Worm (Caenorhabditis elegans) whole organism, L4 larva: ENCODE results near the gene msp-76.

Experiments used
- Y105C5A.15 ChIP-seq: fragments of 200-800 bp; sonication (Bioruptor generic); IDR thresholded peaks from 2 replicates; pipeline ENCODE4 v1.3.6; 2022; ENCODE audit warnings: missing genetic modification characterization, missing compliant biosample characterization
- Y75B8A.6 ChIP-seq: fragments of 200-800 bp; sonication (Bioruptor generic); IDR thresholded peaks from 2 replicates; pipeline ENCODE4 v1.3.6; 2022; ENCODE audit warnings: missing genetic modification reagents, missing genetic modification characterization, missing compliant biosample characterization
- ZK337.2 ChIP-seq: fragments of 200-800 bp; sonication (Bioruptor generic); IDR thresholded peaks from 2 replicates; pipeline ENCODE4 v1.3.6; 2022; ENCODE audit warnings: missing genetic modification reagents, missing genetic modification characterization, missing compliant biosample characterization
- aly-2 ChIP-seq: sonication (generic microtip); optimal IDR thresholded peaks from 2 replicates; lab custom pipeline; 2018; ENCODE audit warnings: missing biosample characterization, missing genetic modification characterization
- attf-4 ChIP-seq: sonication (generic microtip); optimal IDR thresholded peaks from 3 replicates; lab custom pipeline; 2017; ENCODE audit warnings: missing biosample characterization, missing genetic modification characterization
- ceh-20 ChIP-seq: fragments of 200-800 bp; sonication (Bioruptor generic); IDR thresholded peaks from 2 replicates; pipeline ENCODE4 v1.3.6; 2022; ENCODE audit warnings: missing genetic modification reagents, missing genetic modification characterization, missing compliant biosample characterization
- ceh-28 ChIP-seq: fragments of 150-350 bp; optimal IDR thresholded peaks from 2 replicates; lab custom pipeline; 2014; ENCODE audit warnings: missing biosample characterization, missing genetic modification reagents, missing genetic modification characterization
- ceh-62 ChIP-seq: sonication (generic microtip); optimal IDR thresholded peaks from 2 replicates; lab custom pipeline; 2017; ENCODE audit warnings: missing biosample characterization, missing genetic modification characterization
- cey-2 ChIP-seq: sonication (generic microtip); optimal IDR thresholded peaks from 3 replicates; lab custom pipeline; 2017; ENCODE audit warnings: missing genetic modification characterization, mild to moderate bottlenecking, missing compliant biosample characterization, antibody characterized with exemption, borderline replicate concordance; ENCODE audit not compliant: insufficient read depth
- daf-12 ChIP-seq: fragments of 150-350 bp; optimal IDR thresholded peaks from 2 replicates; lab custom pipeline; 2014; ENCODE audit warnings: missing biosample characterization, missing genetic modification reagents, missing genetic modification characterization
- daf-19 ChIP-seq: fragments of 200-800 bp; sonication (Bioruptor generic); conservative IDR thresholded peaks from 2 replicates; pipeline ENCODE4 v1.3.6; 2022; ENCODE audit warnings: missing genetic modification characterization, missing compliant biosample characterization
- daf-8 ChIP-seq: fragments of 200-800 bp; sonication (Bioruptor generic); IDR thresholded peaks from 2 replicates; pipeline ENCODE4 v1.3.6; 2022; ENCODE audit warnings: missing genetic modification characterization, missing compliant biosample characterization
- dmd-8 ChIP-seq: fragments of 200-800 bp; sonication (Bioruptor generic); IDR thresholded peaks from 2 replicates; pipeline ENCODE4 v1.3.6; 2022; ENCODE audit warnings: missing genetic modification characterization, missing compliant biosample characterization
- fos-1 ChIP-seq: fragments of 150-350 bp; optimal IDR thresholded peaks from 2 replicates; lab custom pipeline; 2014; ENCODE audit warnings: missing biosample characterization, missing genetic modification characterization
- hmg-1.1 ChIP-seq: fragments of 200-800 bp; sonication (Bioruptor generic); IDR thresholded peaks from 2 replicates; pipeline ENCODE4 v1.3.6; 2022; ENCODE audit warnings: missing genetic modification reagents, missing genetic modification characterization, missing compliant biosample characterization
- lin-1 ChIP-seq: fragments of 200-800 bp; sonication (Bioruptor generic); IDR thresholded peaks from 2 replicates; pipeline ENCODE4 v1.3.6; 2022; ENCODE audit warnings: missing genetic modification reagents, missing genetic modification characterization, missing compliant biosample characterization
- lin-13 ChIP-seq: fragments of 150-350 bp; optimal IDR thresholded peaks from 2 replicates; lab custom pipeline; 2014; ENCODE audit warnings: missing biosample characterization, missing genetic modification reagents, missing genetic modification characterization
- lin-15B ChIP-seq: fragments of 150-350 bp; sonication (generic microtip); optimal IDR thresholded peaks from 3 replicates; lab custom pipeline; 2014; ENCODE audit warnings: missing biosample characterization, missing genetic modification characterization
- lir-3 ChIP-seq: sonication (generic microtip); optimal IDR thresholded peaks from 2 replicates; lab custom pipeline; 2016; ENCODE audit warnings: mild to moderate bottlenecking, missing genetic modification characterization, missing compliant biosample characterization
- madf-5 ChIP-seq, 2 experiments: fragments of 200-800 bp; sonication (Bioruptor generic); IDR thresholded peaks; 2 replicates each; pipeline ENCODE4 v1.3.6; 2022; ENCODE audit warnings: missing compliant biosample characterization in 2 of 2, missing genetic modification characterization in 2 of 2
- mdl-1 ChIP-seq, 2 experiments: fragments of 150-350 bp in 1 of 2; sonication (generic microtip) in 1 of 2; optimal IDR thresholded peaks; 2 replicates each; lab custom pipeline; 2014 to 2017; ENCODE audit warnings: missing biosample characterization in 2 of 2, missing genetic modification characterization in 2 of 2
- mep-1 ChIP-seq: fragments of 150-350 bp; sonication (generic microtip); optimal IDR thresholded peaks from 3 replicates; lab custom pipeline; 2014; ENCODE audit warnings: missing biosample characterization, missing genetic modification characterization
- mes-2 ChIP-seq: sonication (generic microtip); optimal IDR thresholded peaks from 2 replicates; lab custom pipeline; 2016; ENCODE audit warnings: missing genotype, mild to moderate bottlenecking, missing genetic modification characterization, missing compliant biosample characterization; ENCODE audit not compliant: poor library complexity, severe bottlenecking
- mxl-2 ChIP-seq: fragments of 200-800 bp; sonication (Bioruptor generic); conservative IDR thresholded peaks from 2 replicates; pipeline ENCODE4 v1.3.6; 2022; ENCODE audit warnings: missing genetic modification reagents, missing genetic modification characterization, missing compliant biosample characterization
- nhr-10 ChIP-seq: fragments of 150-350 bp; optimal IDR thresholded peaks from 2 replicates; lab custom pipeline; 2014; ENCODE audit warnings: missing biosample characterization, missing genetic modification characterization
- nhr-102 ChIP-seq: sonication (generic microtip); optimal IDR thresholded peaks from 2 replicates; lab custom pipeline; 2016; ENCODE audit warnings: mild to moderate bottlenecking, missing genetic modification characterization, moderate library complexity, missing compliant biosample characterization
- nhr-11 ChIP-seq: fragments of 150-350 bp; optimal IDR thresholded peaks from 2 replicates; lab custom pipeline; 2014; ENCODE audit warnings: missing biosample characterization, missing genetic modification characterization
- nhr-25 ChIP-seq: sonication (generic microtip); optimal IDR thresholded peaks from 2 replicates; lab custom pipeline; 2017; ENCODE audit warnings: missing genetic modification characterization, mild to moderate bottlenecking, missing compliant biosample characterization, antibody characterized with exemption, moderate library complexity, borderline replicate concordance; ENCODE audit not compliant: insufficient read depth
- nhr-28 ChIP-seq: fragments of 150-350 bp; optimal IDR thresholded peaks from 2 replicates; lab custom pipeline; 2014; ENCODE audit warnings: missing biosample characterization, missing genetic modification characterization
- nhr-41 ChIP-seq: fragments of 200-800 bp; sonication (Bioruptor generic); IDR thresholded peaks from 2 replicates; pipeline ENCODE4 v1.3.6; 2022; ENCODE audit warnings: missing genetic modification reagents, missing genetic modification characterization, missing compliant biosample characterization
- nhr-6 ChIP-seq: fragments of 150-350 bp; optimal IDR thresholded peaks from 2 replicates; lab custom pipeline; 2014; ENCODE audit warnings: missing biosample characterization, missing genetic modification characterization
- nhr-76 ChIP-seq: fragments of 150-350 bp; optimal IDR thresholded peaks from 2 replicates; lab custom pipeline; 2014; ENCODE audit warnings: missing biosample characterization, missing genetic modification characterization
- nhr-77 ChIP-seq: fragments of 150-350 bp; optimal IDR thresholded peaks from 2 replicates; lab custom pipeline; 2014; ENCODE audit warnings: missing biosample characterization, missing genetic modification characterization
- saeg-2 ChIP-seq: fragments of 200-800 bp; sonication (Bioruptor generic); IDR thresholded peaks from 2 replicates; pipeline ENCODE4 v1.3.6; 2022; ENCODE audit warnings: missing genetic modification reagents, missing genetic modification characterization, missing compliant biosample characterization
- set-16 ChIP-seq: fragments of 200-800 bp; sonication (Bioruptor generic); IDR thresholded peaks from 2 replicates; pipeline ENCODE4 v1.3.6; 2022; ENCODE audit warnings: missing genetic modification reagents, missing genetic modification characterization, missing compliant biosample characterization
- snpc-4 ChIP-seq: fragments of 150-350 bp; optimal IDR thresholded peaks from 2 replicates; lab custom pipeline; 2014; ENCODE audit warnings: missing biosample characterization, missing genetic modification characterization
- spr-1 ChIP-seq: sonication (generic microtip); optimal IDR thresholded peaks from 2 replicates; lab custom pipeline; 2016; ENCODE audit warnings: mild to moderate bottlenecking, missing genetic modification characterization, missing compliant biosample characterization
- tag-97 ChIP-seq: fragments of 200-800 bp; sonication (Bioruptor generic); IDR thresholded peaks from 2 replicates; pipeline ENCODE4 v1.3.6; 2022; ENCODE audit warnings: missing genetic modification characterization, missing compliant biosample characterization
- unc-130 ChIP-seq: sonication (generic microtip); optimal IDR thresholded peaks from 2 replicates; lab custom pipeline; 2016; ENCODE audit warnings: missing genetic modification reagents, missing genetic modification characterization, missing compliant biosample characterization
- unc-62 ChIP-seq, 3 experiments: fragments of 150-350 bp in 1 of 3; sonication (generic microtip); optimal IDR thresholded peaks in 2 of 3; peaks in 1 of 3; 1 replicate in 1 of 3; 2 replicates in 2 of 3; lab custom pipeline; 2014 to 2017; ENCODE audit warnings: missing biosample characterization in 3 of 3, missing genetic modification characterization in 3 of 3, missing genetic modification reagents in 3 of 3, missing genotype in 1 of 3
- zfp-3 ChIP-seq: fragments of 200-800 bp; sonication (Bioruptor generic); conservative IDR thresholded peaks from 2 replicates; pipeline ENCODE4 v1.3.6; 2022; ENCODE audit warnings: missing genetic modification reagents, missing genetic modification characterization, missing compliant biosample characterization
- zip-2 ChIP-seq: fragments of 150-350 bp; optimal IDR thresholded peaks from 2 replicates; lab custom pipeline; 2014; ENCODE audit warnings: missing biosample characterization, missing genetic modification characterization

The msp-76 gene

ce11 chrIV:9718396-9718795 lies 29.6 kb downstream of the msp-76 start (continued):
- TF ChIP-seq nhr-25 (peak; percentile 65), dmd-8 (GFP tag; lab: Robert Waterston, UW) (no peak), ceh-28 (no peak), set-16 (no peak), lin-1 (GFP tag; lab: Robert Waterston, UW) (peak; percentile 67), unc-62 (GFP tag; optimal IDR thresholded peaks at IDR 0.05 in 1 of 2; lab: Kevin White, UChicago) (peak in 1 of 2 experiments; percentile 97), unc-62 (tag; optimal IDR thresholded peaks at IDR 0.05; lab: Kevin White, UChicago) (no peak), lin-13 (GFP tag; lab: Kevin White, UChicago) (peak; percentile 45), nhr-6 (peak; percentile 26), saeg-2 (GFP tag; lab: Robert Waterston, UW) (0 out of 2 replicates have a peak, but pooled peaks have one; percentile 31), nhr-76 (tag; lab: Kevin White, UChicago) (no peak), fos-1 (tag; lab: Kevin White, UChicago) (no peak), zfp-3 (GFP tag; lab: Robert Waterston, UW) (0 out of 2 replicates have a peak, but pooled peaks have one; percentile 36), tag-97 (no peak), daf-8 (no peak), nhr-77 (tag; lab: Kevin White, UChicago) (peak; percentile 31), mdl-1 (tag; optimal IDR thresholded peaks at IDR 0.05; lab: Kevin White, UChicago) (peak; percentile 27 to 84), daf-19 (GFP tag; lab: Robert Waterston, UW) (no peak), nhr-102 (tag; lab: Kevin White, UChicago) (no peak), nhr-28 (tag; lab: Kevin White, UChicago) (peak; percentile 94), spr-1 (tag; lab: Kevin White, UChicago) (no peak), mep-1 (peak; percentile 83), lir-3 (no peak), zip-2 (tag; lab: Kevin White, UChicago) (no peak), cey-2 (tag; lab: Kevin White, UChicago) (peak; percentile 64), hmg-1.1 (GFP tag; lab: Robert Waterston, UW) (no peak; the same call in 1 of the 2 replicates), madf-5 (GFP tag; IDR thresholded peaks at IDR 0.05; lab: Robert Waterston, UW) (no peak), aly-2 (no peak), lin-15B (no peak), ceh-20 (peak; percentile 76), attf-4 (tag; lab: Kevin White, UChicago) (no peak), ceh-62 (tag; lab: Kevin White, UChicago) (no peak), nhr-10 (peak; percentile 27)
- TF ChIP-seq, all 104 proteins: peak for 37

DNA sequence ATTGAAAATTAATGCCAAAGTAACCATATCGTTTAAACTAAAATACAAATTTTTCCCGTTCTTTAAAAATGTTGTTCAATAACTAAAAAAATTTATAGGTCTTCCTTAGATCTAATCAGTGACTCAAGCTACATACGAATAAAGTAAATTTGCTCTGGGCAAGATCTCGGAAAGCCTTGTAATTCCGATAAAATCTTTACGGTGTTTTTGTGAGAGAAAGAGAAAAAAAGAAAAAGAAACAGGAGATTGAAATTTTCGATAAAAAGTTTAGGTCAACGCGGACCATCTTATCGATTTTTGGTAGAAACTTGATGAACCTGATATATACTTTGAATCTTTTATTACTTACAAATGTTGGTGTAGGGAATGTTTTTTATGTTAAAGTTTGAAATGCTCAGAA lies 34.4 kb downstream of the msp-76 start:
- TF ChIP-seq nhr-11 (tag; lab: Kevin White, UChicago) (no peak), mxl-2 (GFP tag; lab: Robert Waterston, UW) (no peak), daf-12 (tag; lab: Kevin White, UChicago) (no peak), mes-2 (tag; lab: Kevin White, UChicago) (no peak), unc-130 (GFP tag; lab: Kevin White, UChicago) (no peak), ZK337.2 (no peak), hmg-1.1 (GFP tag; lab: Robert Waterston, UW) (no peak), Y75B8A.6 (no peak), nhr-41 (no peak), ceh-28 (no peak), snpc-4 (tag; lab: Kevin White, UChicago) (no peak), Y105C5A.15 (GFP tag; lab: Robert Waterston, UW) (no peak)
